Fruit fly (Drosophila melanogaster): Measurements from ENCODE around the gene CG43362.
A peak's percentile ranks its signal among the peaks of the same experiment; 100 is the strongest.

CG43362 gene

DNA sequence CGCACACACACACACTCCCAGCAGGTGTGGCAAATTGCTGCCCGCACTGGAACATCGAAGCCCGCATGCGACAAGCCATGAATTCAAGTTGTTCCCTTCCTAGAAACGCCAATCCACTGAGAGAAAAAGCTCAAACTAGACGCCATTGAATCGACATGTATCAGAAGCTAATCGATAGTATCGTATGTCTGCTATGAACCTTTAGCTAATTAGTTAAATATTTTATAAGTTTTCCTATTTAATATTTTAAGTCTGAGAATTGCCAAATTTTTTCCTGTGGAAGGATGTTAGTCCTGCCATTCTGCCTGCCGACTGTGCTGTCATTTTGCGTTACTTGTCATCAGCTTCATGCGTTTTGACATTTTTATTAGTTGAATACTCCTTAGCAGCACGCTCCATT, 23.4 kb downstream of the CG43362 start (continued):
- TF ChIP-seq cwo (GFP tag; optimal IDR thresholded peaks at IDR 0.05) (peak; percentile 17), E2f2 (GFP tag; IDR thresholded peaks at IDR 0.05) (no peak), Rfx (GFP tag; IDR thresholded peaks at IDR 0.05) (peak; percentile 42; the same call in 1 of the 2 replicates), CG4424 (GFP tag; optimal IDR thresholded peaks at IDR 0.05) (no peak), Hr51 (GFP tag; optimal IDR thresholded peaks at IDR 0.05) (peak in 1 of 2 experiments; percentile 27), Deaf1 (tag; optimal IDR thresholded peaks at IDR 0.05) (no peak), bbx (GFP tag; IDR thresholded peaks at IDR 0.05; ENCODE audit: partially characterized antibody) (no peak), Elba2 (GFP tag; optimal IDR thresholded peaks at IDR 0.05) (no peak), CG3065 (GFP tag; optimal IDR thresholded peaks at IDR 0.05) (no peak), rib (GFP tag; IDR thresholded peaks at IDR 0.05) (no peak), CG18764 (GFP tag; optimal IDR thresholded peaks at IDR 0.05) (no peak), pho (GFP tag; optimal IDR thresholded peaks at IDR 0.05) (no peak), sr (GFP tag; IDR thresholded peaks at IDR 0.05) (no peak), Dfd (GFP tag; optimal IDR thresholded peaks at IDR 0.05) (no peak), B-H1 (GFP tag; IDR thresholded peaks at IDR 0.05) (no peak), CG13424 (tag; optimal IDR thresholded peaks at IDR 0.05) (peak; percentile 34), Chrac-16 (GFP tag; optimal IDR thresholded peaks at IDR 0.05) (no peak), tap (tag; optimal IDR thresholded peaks at IDR 0.05) (no peak), HLH3B (GFP tag; IDR thresholded peaks at IDR 0.05) (0 out of 2 replicates have a peak, but pooled peaks have one; percentile 10), CG31441 (GFP tag; IDR thresholded peaks at IDR 0.05) (0 out of 2 replicates have a peak, but pooled peaks have one; percentile 13), lilli (GFP tag; optimal IDR thresholded peaks at IDR 0.05) (no peak), CG18262 (tag; optimal IDR thresholded peaks at IDR 0.05) (no peak), CG7839 (tag; optimal IDR thresholded peaks at IDR 0.05) (peak; percentile 25), CG3726 (GFP tag; IDR thresholded peaks at IDR 0.05) (no peak), Side (GFP tag; optimal IDR thresholded peaks at IDR 0.05) (no peak), CG6654 (GFP tag; optimal IDR thresholded peaks at IDR 0.05) (no peak), HmgZ (tag; optimal IDR thresholded peaks at IDR 0.05) (no peak), CG8944 (GFP tag; optimal IDR thresholded peaks at IDR 0.05) (no peak), gcm (GFP tag; optimal IDR thresholded peaks at IDR 0.05) (no peak), CG6765 (GFP tag; optimal IDR thresholded peaks at IDR 0.05) (no peak), ro (GFP tag; IDR thresholded peaks at IDR 0.05) (no peak), CG1024 (GFP tag; IDR thresholded peaks at IDR 0.05) (no peak), so (GFP tag; IDR thresholded peaks at IDR 0.05) (no peak), CG2120 (GFP tag; optimal IDR thresholded peaks at IDR 0.05) (peak; percentile 45), hbn (GFP tag; IDR thresholded peaks at IDR 0.05; ENCODE audit: partially characterized antibody) (no peak), pzg (GFP tag; optimal IDR thresholded peaks at IDR 0.05) (no peak), CG17829 (tag; optimal IDR thresholded peaks at IDR 0.05) (no peak), tio (GFP tag; optimal IDR thresholded peaks at IDR 0.05) (no peak), CG12104 (GFP tag; optimal IDR thresholded peaks at IDR 0.05) (no peak), pnt (GFP tag; optimal IDR thresholded peaks at IDR 0.05) (no peak), HmgD (GFP tag; optimal IDR thresholded peaks at IDR 0.05) (no peak), slbo (GFP tag; IDR thresholded peaks at IDR 0.05) (0 out of 2 replicates have a peak, but pooled peaks have one; percentile 21), MESR4 (GFP tag; optimal IDR thresholded peaks at IDR 0.05) (no peak), CG6254 (GFP tag; optimal IDR thresholded peaks at IDR 0.05) (no peak), CG34224 (GFP tag; IDR thresholded peaks at IDR 0.05; ENCODE audit: partially characterized antibody) (no peak), CG8765 (GFP tag; IDR thresholded peaks at IDR 0.05) (no peak), CG11695 (GFP tag; IDR thresholded peaks at IDR 0.05) (no peak), Hmx (GFP tag; optimal IDR thresholded peaks at IDR 0.05) (no peak), NfI (GFP tag; optimal IDR thresholded peaks at IDR 0.05) (peak; percentile 13), Sox102F (GFP tag; optimal IDR thresholded peaks at IDR 0.05) (peak; percentile 10)
